Worm (Caenorhabditis elegans) whole organism, L4 larva: ENCODE results near the gene brc-2.

Source experiments
- F26F4.8 ChIP-seq: fragments of 200-800 bp; sonication (Bioruptor generic); conservative IDR thresholded peaks from 2 replicates; pipeline ENCODE4 v1.3.6; 2022; ENCODE audit warnings: missing genetic modification characterization, missing compliant biosample characterization
- T20F7.1 ChIP-seq: fragments of 200-800 bp; sonication (Bioruptor generic); optimal IDR thresholded peaks from 2 replicates; lab custom pipeline; 2018; ENCODE audit warnings: mild to moderate bottlenecking, missing genetic modification characterization, missing compliant biosample characterization
- T26A8.4 ChIP-seq: fragments of 200-800 bp; sonication (Bioruptor generic); IDR thresholded peaks from 2 replicates; pipeline ENCODE4 v1.3.6; 2022; ENCODE audit warnings: missing genetic modification characterization, missing compliant biosample characterization
- Y5F2A.4 ChIP-seq: fragments of 200-800 bp; sonication (Bioruptor generic); optimal IDR thresholded peaks from 2 replicates; lab custom pipeline; 2018; ENCODE audit warnings: mild to moderate bottlenecking, missing genetic modification characterization, missing compliant biosample characterization
- aha-1 ChIP-seq: fragments of 150-350 bp; peaks from one replicate; lab custom pipeline; 2014; ENCODE audit warnings: missing biosample characterization, missing genetic modification characterization
- aly-2 ChIP-seq: sonication (generic microtip); optimal IDR thresholded peaks from 2 replicates; lab custom pipeline; 2018; ENCODE audit warnings: missing biosample characterization, missing genetic modification characterization
- arid-1 ChIP-seq: fragments of 200-800 bp; sonication (Bioruptor generic); conservative IDR thresholded peaks from 2 replicates; pipeline ENCODE4 v1.3.6; 2022; ENCODE audit warnings: missing genetic modification reagents, missing genetic modification characterization, missing compliant biosample characterization
- ceh-20 ChIP-seq: fragments of 200-800 bp; sonication (Bioruptor generic); IDR thresholded peaks from 2 replicates; pipeline ENCODE4 v1.3.6; 2022; ENCODE audit warnings: missing genetic modification reagents, missing genetic modification characterization, missing compliant biosample characterization
- ceh-28 ChIP-seq: fragments of 150-350 bp; optimal IDR thresholded peaks from 2 replicates; lab custom pipeline; 2014; ENCODE audit warnings: missing biosample characterization, missing genetic modification reagents, missing genetic modification characterization
- daf-12 ChIP-seq: fragments of 150-350 bp; optimal IDR thresholded peaks from 2 replicates; lab custom pipeline; 2014; ENCODE audit warnings: missing biosample characterization, missing genetic modification reagents, missing genetic modification characterization
- daf-16 ChIP-seq, 3 experiments: sonication (generic microtip); optimal IDR thresholded peaks; 2 replicates each; lab custom pipeline; 2016 to 2017; ENCODE audit warnings: missing genetic modification characterization in 3 of 3, missing genetic modification reagents in 3 of 3, mild to moderate bottlenecking in 2 of 3, missing compliant biosample characterization in 2 of 3, missing biosample characterization in 1 of 3, moderate library complexity in 1 of 3
- dmd-6 ChIP-seq: fragments of 200-800 bp; sonication (Bioruptor generic); IDR thresholded peaks from 2 replicates; pipeline ENCODE4 v1.3.6; 2022; ENCODE audit warnings: missing genetic modification reagents, missing genetic modification characterization, missing compliant biosample characterization
- dpl-1 ChIP-seq: fragments of 150-350 bp; optimal IDR thresholded peaks from 2 replicates; lab custom pipeline; 2014; ENCODE audit warnings: missing biosample characterization, missing genetic modification reagents, missing genetic modification characterization
- dve-1 ChIP-seq: sonication (generic microtip); optimal IDR thresholded peaks from 2 replicates; lab custom pipeline; 2017; ENCODE audit warnings: antibody characterized with exemption, mild to moderate bottlenecking, missing genetic modification characterization, missing compliant biosample characterization; ENCODE audit not compliant: insufficient read depth
- gei-8 ChIP-seq: fragments of 200-800 bp; sonication (Bioruptor generic); optimal IDR thresholded peaks from 2 replicates; lab custom pipeline; 2018; ENCODE audit warnings: mild to moderate bottlenecking, missing genetic modification characterization, missing compliant biosample characterization
- hif-1 ChIP-seq, 2 experiments: sonication (generic microtip); optimal IDR thresholded peaks; 2 replicates each; lab custom pipeline; 2016 to 2017; ENCODE audit warnings: missing compliant biosample characterization in 2 of 2, missing genetic modification characterization in 2 of 2, missing genetic modification reagents in 2 of 2, missing genotype in 2 of 2, mild to moderate bottlenecking in 1 of 2
- hlh-11 ChIP-seq: fragments of 200-800 bp; sonication (Bioruptor generic); optimal IDR thresholded peaks from 2 replicates; lab custom pipeline; 2018; ENCODE audit warnings: mild to moderate bottlenecking, missing genetic modification characterization, missing compliant biosample characterization
- hlh-30 ChIP-seq: sonication (generic microtip); optimal IDR thresholded peaks from 2 replicates; lab custom pipeline; 2017; ENCODE audit warnings: antibody characterized with exemption, mild to moderate bottlenecking, missing genetic modification characterization, missing compliant biosample characterization; ENCODE audit not compliant: insufficient read depth
- hmg-1.1 ChIP-seq: fragments of 200-800 bp; sonication (Bioruptor generic); IDR thresholded peaks from 2 replicates; pipeline ENCODE4 v1.3.6; 2022; ENCODE audit warnings: missing genetic modification reagents, missing genetic modification characterization, missing compliant biosample characterization
- lim-7 ChIP-seq: fragments of 200-800 bp; sonication (Bioruptor generic); IDR thresholded peaks from 2 replicates; pipeline ENCODE4 v1.3.6; 2022; ENCODE audit warnings: missing genetic modification characterization, missing compliant biosample characterization
- lin-13 ChIP-seq: fragments of 150-350 bp; optimal IDR thresholded peaks from 2 replicates; lab custom pipeline; 2014; ENCODE audit warnings: missing biosample characterization, missing genetic modification reagents, missing genetic modification characterization
- lin-38 ChIP-seq: fragments of 200-800 bp; sonication (Bioruptor generic); IDR thresholded peaks from 2 replicates; pipeline ENCODE4 v1.3.6; 2022; ENCODE audit warnings: missing genetic modification reagents, missing genetic modification characterization, missing compliant biosample characterization
- lsy-2 ChIP-seq, 2 experiments: fragments of 150-350 bp in 1 of 2; sonication (generic microtip) in 1 of 2; optimal IDR thresholded peaks; 2 replicates each; lab custom pipeline; 2014 to 2017; ENCODE audit warnings: missing biosample characterization in 2 of 2, missing genetic modification characterization in 2 of 2
- madf-5 ChIP-seq, 2 experiments: fragments of 200-800 bp; sonication (Bioruptor generic); IDR thresholded peaks; 2 replicates each; pipeline ENCODE4 v1.3.6; 2022; ENCODE audit warnings: missing compliant biosample characterization in 2 of 2, missing genetic modification characterization in 2 of 2
- mdl-1 ChIP-seq, 2 experiments: fragments of 150-350 bp in 1 of 2; sonication (generic microtip) in 1 of 2; optimal IDR thresholded peaks; 2 replicates each; lab custom pipeline; 2014 to 2017; ENCODE audit warnings: missing biosample characterization in 2 of 2, missing genetic modification characterization in 2 of 2
- mep-1 ChIP-seq: fragments of 150-350 bp; sonication (generic microtip); optimal IDR thresholded peaks from 3 replicates; lab custom pipeline; 2014; ENCODE audit warnings: missing biosample characterization, missing genetic modification characterization
- mes-2 ChIP-seq: sonication (generic microtip); optimal IDR thresholded peaks from 2 replicates; lab custom pipeline; 2016; ENCODE audit warnings: missing genotype, mild to moderate bottlenecking, missing genetic modification characterization, missing compliant biosample characterization; ENCODE audit not compliant: poor library complexity, severe bottlenecking
- mxl-2 ChIP-seq: fragments of 200-800 bp; sonication (Bioruptor generic); conservative IDR thresholded peaks from 2 replicates; pipeline ENCODE4 v1.3.6; 2022; ENCODE audit warnings: missing genetic modification reagents, missing genetic modification characterization, missing compliant biosample characterization
- mxl-3 ChIP-seq: fragments of 200-800 bp; sonication (Bioruptor generic); optimal IDR thresholded peaks from 2 replicates; lab custom pipeline; 2018; ENCODE audit warnings: mild to moderate bottlenecking, missing genetic modification characterization, missing compliant biosample characterization
- nhr-10 ChIP-seq: fragments of 150-350 bp; optimal IDR thresholded peaks from 2 replicates; lab custom pipeline; 2014; ENCODE audit warnings: missing biosample characterization, missing genetic modification characterization
- nhr-102 ChIP-seq: sonication (generic microtip); optimal IDR thresholded peaks from 2 replicates; lab custom pipeline; 2016; ENCODE audit warnings: mild to moderate bottlenecking, missing genetic modification characterization, moderate library complexity, missing compliant biosample characterization
- nhr-11 ChIP-seq: fragments of 150-350 bp; optimal IDR thresholded peaks from 2 replicates; lab custom pipeline; 2014; ENCODE audit warnings: missing biosample characterization, missing genetic modification characterization
- nhr-25 ChIP-seq: sonication (generic microtip); optimal IDR thresholded peaks from 2 replicates; lab custom pipeline; 2017; ENCODE audit warnings: missing genetic modification characterization, mild to moderate bottlenecking, missing compliant biosample characterization, antibody characterized with exemption, moderate library complexity, borderline replicate concordance; ENCODE audit not compliant: insufficient read depth
- nhr-76 ChIP-seq: fragments of 150-350 bp; optimal IDR thresholded peaks from 2 replicates; lab custom pipeline; 2014; ENCODE audit warnings: missing biosample characterization, missing genetic modification characterization
- nhr-77 ChIP-seq: fragments of 150-350 bp; optimal IDR thresholded peaks from 2 replicates; lab custom pipeline; 2014; ENCODE audit warnings: missing biosample characterization, missing genetic modification characterization
- php-3 ChIP-seq: fragments of 200-800 bp; sonication (Bioruptor generic); IDR thresholded peaks from 2 replicates; pipeline ENCODE4 v1.3.6; 2022; ENCODE audit warnings: missing genetic modification reagents, missing genetic modification characterization, missing compliant biosample characterization
- pqm-1 ChIP-seq: sonication (generic microtip); optimal IDR thresholded peaks from 2 replicates; lab custom pipeline; 2017; ENCODE audit warnings: missing biosample characterization, missing genetic modification characterization
- rbr-2 ChIP-seq: sonication (generic microtip); optimal IDR thresholded peaks from 2 replicates; lab custom pipeline; 2016; ENCODE audit warnings: missing genotype, missing genetic modification characterization, missing compliant biosample characterization
- snpc-4 ChIP-seq: fragments of 150-350 bp; optimal IDR thresholded peaks from 2 replicates; lab custom pipeline; 2014; ENCODE audit warnings: missing biosample characterization, missing genetic modification characterization
- tra-1 ChIP-seq: fragments of 200-800 bp; sonication (Bioruptor generic); IDR thresholded peaks from 2 replicates; pipeline ENCODE4 v1.3.6; 2022; ENCODE audit warnings: missing genetic modification reagents, missing genetic modification characterization, missing compliant biosample characterization
- unc-130 ChIP-seq: sonication (generic microtip); optimal IDR thresholded peaks from 2 replicates; lab custom pipeline; 2016; ENCODE audit warnings: missing genetic modification reagents, missing genetic modification characterization, missing compliant biosample characterization
- zag-1 ChIP-seq: fragments of 150-350 bp; optimal IDR thresholded peaks from 2 replicates; lab custom pipeline; 2014; ENCODE audit warnings: missing biosample characterization, missing genetic modification characterization
- zfp-2 ChIP-seq: sonication (generic microtip); optimal IDR thresholded peaks from 2 replicates; lab custom pipeline; 2016; ENCODE audit warnings: mild to moderate bottlenecking, missing genetic modification characterization, missing compliant biosample characterization
- zfp-3 ChIP-seq: fragments of 200-800 bp; sonication (Bioruptor generic); conservative IDR thresholded peaks from 2 replicates; pipeline ENCODE4 v1.3.6; 2022; ENCODE audit warnings: missing genetic modification reagents, missing genetic modification characterization, missing compliant biosample characterization

brc-2 gene

ce11 chrIII:6897587-6898064, 5.3 kb downstream of the brc-2 start, which contains the start of gene T07E3.4 (continued):
- TF ChIP-seq nhr-11 (tag; lab: Kevin White, UChicago) (peak; percentile 84), aly-2 (tag; lab: Kevin White, UChicago) (no peak), dpl-1 (GFP tag; lab: Kevin White, UChicago) (peak; percentile 48), madf-5 (GFP tag; IDR thresholded peaks at IDR 0.05; lab: Robert Waterston, UW) (no peak), tra-1 (peak; percentile 32; the same call in 1 of the 2 replicates), mep-1 (tag; lab: Kevin White, UChicago) (peak; percentile 69), T20F7.1 (GFP tag; lab: Kevin White, UChicago) (peak; percentile 60), mes-2 (tag; lab: Kevin White, UChicago) (peak; percentile 66), gei-8 (peak; percentile 9), mxl-2 (GFP tag; lab: Robert Waterston, UW) (peak; percentile 99)
- TF ChIP-seq, all 104 proteins: peak for 35

DNA sequence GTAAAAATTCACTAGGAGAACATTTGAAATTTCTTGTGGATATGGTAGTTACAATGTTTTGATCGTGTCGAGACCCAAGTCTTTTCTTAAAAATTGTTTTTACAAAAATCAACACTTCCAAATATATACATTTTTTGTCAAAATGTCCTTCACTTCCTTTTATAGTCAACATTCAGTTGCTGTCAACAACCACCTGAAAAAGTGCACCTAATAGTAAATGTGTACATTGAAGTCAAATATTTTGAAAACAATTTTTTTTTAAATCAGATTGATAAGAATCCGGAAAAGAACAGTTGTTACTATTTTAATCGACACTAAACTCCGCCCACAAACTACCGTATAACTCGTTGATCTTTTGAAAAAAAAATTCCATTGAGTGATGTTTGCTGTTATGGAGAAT, 7.2 kb downstream of the brc-2 start:
- peak; percentile 55 for TF ChIP-seq aha-1 (tag; lab: Kevin White, UChicago)
- no peak for TF ChIP-seq daf-16 (GFP tag; optimal IDR thresholded peaks at IDR 0.05; lab: Kevin White, UChicago)
- TF ChIP-seq daf-16 (tag; optimal IDR thresholded peaks at IDR 0.05; lab: Kevin White, UChicago): peak; percentile 93
- TF ChIP-seq unc-130: no peak

ce11 chrIII:6895166-6895565, 7.7 kb downstream of the brc-2 start:
- peak; percentile 81 for TF ChIP-seq nhr-11 (tag; lab: Kevin White, UChicago)
- TF ChIP-seq snpc-4 (tag; lab: Kevin White, UChicago): no peak
- no peak for TF ChIP-seq rbr-2 (tag; lab: Kevin White, UChicago)
- peak in 1 of 2 experiments; percentile 0 for TF ChIP-seq hif-1 (tag; optimal IDR thresholded peaks at IDR 0.05; lab: Kevin White, UChicago)
- peak; percentile 50; the same call in 1 of the 2 replicates for TF ChIP-seq php-3
- peak; percentile 69; the same call in 1 of the 2 replicates for TF ChIP-seq tra-1
- peak; percentile 66 for TF ChIP-seq T26A8.4
- TF ChIP-seq zag-1 (tag; lab: Kevin White, UChicago): no peak
- TF ChIP-seq aly-2 (tag; lab: Kevin White, UChicago): peak; percentile 24
- no peak for TF ChIP-seq zfp-2 (tag; lab: Kevin White, UChicago)
- TF ChIP-seq zfp-3 (GFP tag; lab: Robert Waterston, UW): 0 out of 2 replicates have a peak, but pooled peaks have one; percentile 51
- TF ChIP-seq gei-8: peak; percentile 71
- peak; percentile 37 for TF ChIP-seq lin-13
- TF ChIP-seq nhr-10 (tag; lab: Kevin White, UChicago): peak; percentile 74
- no peak for TF ChIP-seq nhr-25 (tag; lab: Kevin White, UChicago)
- peak; percentile 95 for TF ChIP-seq hlh-11
- TF ChIP-seq nhr-102: peak; percentile 63
- TF ChIP-seq lin-38 (GFP tag; lab: Robert Waterston, UW): peak; percentile 49
- TF ChIP-seq T20F7.1 (GFP tag; lab: Kevin White, UChicago): peak; percentile 76
- TF ChIP-seq ceh-20 (GFP tag; lab: Robert Waterston, UW): 0 out of 2 replicates have a peak, but pooled peaks have one; percentile 47
- peak in 1 of 2 experiments; percentile 75 for TF ChIP-seq mdl-1 (tag; optimal IDR thresholded peaks at IDR 0.05; lab: Kevin White, UChicago)
- no peak for TF ChIP-seq Y5F2A.4 (GFP tag; lab: Kevin White, UChicago)
- TF ChIP-seq arid-1 (GFP tag; lab: Robert Waterston, UW): 0 out of 2 replicates have a peak, but pooled peaks have one; percentile 44
- TF ChIP-seq mxl-2 (GFP tag; lab: Robert Waterston, UW): peak; percentile 82
- TF ChIP-seq hmg-1.1 (GFP tag; lab: Robert Waterston, UW): peak; percentile 38; the same call in 1 of the 2 replicates
- peak; percentile 98 for TF ChIP-seq dmd-6 (GFP tag; lab: Robert Waterston, UW)
- no peak for TF ChIP-seq F26F4.8
- no peak for TF ChIP-seq ceh-28 (tag; lab: Kevin White, UChicago)
- peak; percentile 14 for TF ChIP-seq dpl-1 (GFP tag; lab: Kevin White, UChicago)
- TF ChIP-seq mxl-3: peak; percentile 40
- TF ChIP-seq nhr-76 (tag; lab: Kevin White, UChicago): peak; percentile 17
- peak; percentile 43 to 84 for TF ChIP-seq lsy-2 (tag; optimal IDR thresholded peaks at IDR 0.05; lab: Kevin White, UChicago)
- no peak for TF ChIP-seq daf-12
- TF ChIP-seq pqm-1 (tag; lab: Kevin White, UChicago): peak; percentile 46
- TF ChIP-seq nhr-77 (tag; lab: Kevin White, UChicago): peak; percentile 45
- peak; percentile 94 for TF ChIP-seq dve-1 (tag; lab: Kevin White, UChicago)
- 0 out of 2 replicates have a peak, but pooled peaks have one; percentile 24 for TF ChIP-seq lim-7 (GFP tag; lab: Robert Waterston, UW)
- peak; percentile 75 for TF ChIP-seq hlh-30 (tag; lab: Kevin White, UChicago)
